Worm (Caenorhabditis elegans) whole organism, L1 larva: ENCODE data around the gene R05H10.3.

Source experiments
- C04F5.9 ChIP-seq: sonication (generic microtip); optimal IDR thresholded peaks from 2 replicates; lab custom pipeline; 2016; ENCODE audit warnings: missing genetic modification characterization, missing compliant biosample characterization
- C34B4.2 ChIP-seq: sonication (generic microtip); optimal IDR thresholded peaks from 2 replicates; lab custom pipeline; 2017; ENCODE audit warnings: mild to moderate bottlenecking, missing genetic modification characterization, missing compliant biosample characterization
- aha-1 ChIP-seq: fragments of 150-350 bp; optimal IDR thresholded peaks from 2 replicates; lab custom pipeline; 2014; ENCODE audit warnings: missing biosample characterization, missing genetic modification characterization
- aly-2 ChIP-seq: fragments of 150-350 bp; optimal IDR thresholded peaks from 2 replicates; lab custom pipeline; 2014; ENCODE audit warnings: missing biosample characterization, missing genetic modification characterization
- blmp-1 ChIP-seq: fragments of 150-350 bp; optimal IDR thresholded peaks from 2 replicates; lab custom pipeline; 2014; ENCODE audit warnings: missing biosample characterization, missing genetic modification characterization
- ceh-63 ChIP-seq: fragments of 200-800 bp; sonication (Bioruptor generic); optimal IDR thresholded peaks from 2 replicates; lab custom pipeline; 2018; ENCODE audit warnings: mild to moderate bottlenecking, missing genetic modification characterization, missing compliant biosample characterization
- ceh-8 ChIP-seq: fragments of 200-800 bp; sonication (Bioruptor generic); optimal IDR thresholded peaks from 2 replicates; lab custom pipeline; 2018; ENCODE audit warnings: mild to moderate bottlenecking, missing genetic modification characterization, moderate library complexity, missing compliant biosample characterization
- ceh-90 ChIP-seq: sonication (generic microtip); optimal IDR thresholded peaks from 2 replicates; lab custom pipeline; 2016; ENCODE audit warnings: missing genetic modification characterization, missing compliant biosample characterization
- dpl-1 ChIP-seq, 3 experiments: fragments of 150-350 bp in 2 of 3; sonication (generic microtip) in 1 of 3; optimal IDR thresholded peaks; 2 replicates each; lab custom pipeline; 2014 to 2017; ENCODE audit warnings: missing biosample characterization in 3 of 3, missing genetic modification characterization in 3 of 3, missing genetic modification reagents in 3 of 3
- dsc-1 ChIP-seq: sonication (generic microtip); optimal IDR thresholded peaks from 2 replicates; lab custom pipeline; 2016; ENCODE audit warnings: mild to moderate bottlenecking, missing genetic modification characterization, missing compliant biosample characterization
- efl-3 ChIP-seq: fragments of 200-800 bp; sonication (Bioruptor generic); optimal IDR thresholded peaks from 2 replicates; lab custom pipeline; 2018; ENCODE audit warnings: mild to moderate bottlenecking, missing genetic modification characterization, missing compliant biosample characterization
- egl-13 ChIP-seq: sonication (generic microtip); optimal IDR thresholded peaks from 2 replicates; lab custom pipeline; 2016; ENCODE audit warnings: missing genotype, missing genetic modification reagents, missing genetic modification characterization, missing compliant biosample characterization
- egl-27 ChIP-seq, 2 experiments: fragments of 150-350 bp in 1 of 2; sonication (generic microtip); optimal IDR thresholded peaks; 3 replicates each; lab custom pipeline; 2017 to 2018; ENCODE audit warnings: missing biosample characterization in 2 of 2, missing genetic modification characterization in 2 of 2, missing genetic modification reagents in 2 of 2
- elt-3 ChIP-seq, 6 experiments: fragments of 150-350 bp in 1 of 6; sonication (generic microtip); optimal IDR thresholded peaks; 2 replicates each; lab custom pipeline; 2017 to 2018; ENCODE audit warnings: missing biosample characterization in 6 of 6, missing genetic modification characterization in 6 of 6, inconsistent platforms in 1 of 6
- fkh-10 ChIP-seq: sonication (generic microtip); optimal IDR thresholded peaks from 2 replicates; lab custom pipeline; 2017; ENCODE audit warnings: missing biosample characterization, missing genetic modification reagents, missing genetic modification characterization
- fkh-4 ChIP-seq: sonication (generic microtip); optimal IDR thresholded peaks from 2 replicates; lab custom pipeline; 2016; ENCODE audit warnings: missing compliant biosample characterization, missing genetic modification characterization, borderline replicate concordance
- fos-1 ChIP-seq: fragments of 150-350 bp; optimal IDR thresholded peaks from 2 replicates; lab custom pipeline; 2014; ENCODE audit warnings: missing biosample characterization, missing genetic modification characterization
- hpl-2 ChIP-seq: fragments of 150-350 bp; optimal IDR thresholded peaks from 2 replicates; lab custom pipeline; 2014; ENCODE audit warnings: missing biosample characterization, missing genetic modification reagents, missing genetic modification characterization
- irx-1 ChIP-seq: sonication (generic microtip); optimal IDR thresholded peaks from 2 replicates; lab custom pipeline; 2016; ENCODE audit warnings: missing genetic modification characterization, missing compliant biosample characterization
- jun-1 ChIP-seq: fragments of 150-350 bp; optimal IDR thresholded peaks from 2 replicates; lab custom pipeline; 2014; ENCODE audit warnings: missing biosample characterization, missing genetic modification reagents, missing genetic modification characterization
- lin-13 ChIP-seq: fragments of 150-350 bp; optimal IDR thresholded peaks from 2 replicates; lab custom pipeline; 2014; ENCODE audit warnings: missing biosample characterization, missing genetic modification reagents, missing genetic modification characterization
- lin-14 ChIP-seq: fragments of 200-800 bp; sonication (Bioruptor generic); optimal IDR thresholded peaks from 2 replicates; lab custom pipeline; 2018; ENCODE audit warnings: mild to moderate bottlenecking, missing genetic modification characterization, moderate library complexity, missing compliant biosample characterization
- lin-15B ChIP-seq: fragments of 150-350 bp; sonication (generic microtip); optimal IDR thresholded peaks from 3 replicates; lab custom pipeline; 2014; ENCODE audit warnings: missing biosample characterization, missing genetic modification characterization
- lin-35 ChIP-seq, 2 experiments: fragments of 150-350 bp; optimal IDR thresholded peaks; 2 replicates each; lab custom pipeline; 2014; ENCODE audit warnings: missing biosample characterization in 2 of 2, missing genetic modification characterization in 2 of 2, missing genetic modification reagents in 2 of 2
- lir-3 ChIP-seq: sonication (generic microtip); optimal IDR thresholded peaks from 2 replicates; lab custom pipeline; 2016; ENCODE audit warnings: mild to moderate bottlenecking, missing genetic modification characterization, moderate library complexity, missing compliant biosample characterization; ENCODE audit not compliant: poor library complexity
- lsy-2 ChIP-seq, 2 experiments: fragments of 150-350 bp; optimal IDR thresholded peaks; 2 replicates each; lab custom pipeline; 2014; ENCODE audit warnings: missing biosample characterization in 2 of 2, missing genetic modification characterization in 2 of 2
- mab-9 ChIP-seq: fragments of 200-800 bp; sonication (Bioruptor generic); IDR thresholded peaks from 2 replicates; pipeline ENCODE4 v1.3.6; 2022; ENCODE audit warnings: missing genetic modification reagents, missing genetic modification characterization, missing compliant biosample characterization
- mdl-1 ChIP-seq, 2 experiments: fragments of 150-350 bp; optimal IDR thresholded peaks; 2 replicates each; lab custom pipeline; 2014 to 2017; ENCODE audit warnings: missing biosample characterization in 2 of 2, missing genetic modification characterization in 2 of 2, inconsistent platforms in 1 of 2
- mef-2 ChIP-seq: fragments of 150-350 bp; optimal IDR thresholded peaks from 2 replicates; lab custom pipeline; 2014; ENCODE audit warnings: missing biosample characterization, missing genetic modification characterization
- nhr-12 ChIP-seq: sonication (generic microtip); optimal IDR thresholded peaks from 2 replicates; lab custom pipeline; 2017; ENCODE audit warnings: missing biosample characterization, missing genetic modification characterization
- nhr-19 ChIP-seq: fragments of 200-800 bp; sonication (Bioruptor generic); conservative IDR thresholded peaks from 2 replicates; pipeline ENCODE4 v1.3.6; 2022; ENCODE audit warnings: missing genetic modification characterization, missing compliant biosample characterization
- nhr-20 ChIP-seq: sonication (generic microtip); optimal IDR thresholded peaks from 2 replicates; lab custom pipeline; 2016; ENCODE audit warnings: mild to moderate bottlenecking, missing genetic modification characterization, missing compliant biosample characterization
- nhr-237 ChIP-seq: fragments of 150-350 bp; optimal IDR thresholded peaks from 2 replicates; lab custom pipeline; 2014; ENCODE audit warnings: missing biosample characterization, missing genetic modification characterization
- nhr-47 ChIP-seq: sonication (generic microtip); optimal IDR thresholded peaks from 2 replicates; lab custom pipeline; 2016; ENCODE audit warnings: mild to moderate bottlenecking, missing genetic modification characterization, moderate library complexity, missing compliant biosample characterization
- nhr-71 ChIP-seq: sonication (generic microtip); optimal IDR thresholded peaks from 2 replicates; lab custom pipeline; 2016; ENCODE audit warnings: mild to moderate bottlenecking, missing genetic modification characterization, moderate library complexity, missing compliant biosample characterization
- nhr-77 ChIP-seq: fragments of 150-350 bp; optimal IDR thresholded peaks from 2 replicates; lab custom pipeline; 2014; ENCODE audit warnings: missing biosample characterization, missing genetic modification characterization
- nhr-85 ChIP-seq: sonication (generic microtip); peaks from one replicate; lab custom pipeline; 2016; ENCODE audit warnings: missing genetic modification characterization, inconsistent platforms, missing compliant biosample characterization
- nhr-90 ChIP-seq: sonication (generic microtip); optimal IDR thresholded peaks from 2 replicates; lab custom pipeline; 2016; ENCODE audit warnings: mild to moderate bottlenecking, missing genetic modification characterization, missing compliant biosample characterization; ENCODE audit not compliant: poor library complexity
- pax-3 ChIP-seq: fragments of 200-800 bp; sonication (Bioruptor generic); optimal IDR thresholded peaks from 2 replicates; lab custom pipeline; 2018; ENCODE audit warnings: mild to moderate bottlenecking, missing genetic modification characterization, moderate library complexity, missing compliant biosample characterization
- rnt-1 ChIP-seq: sonication (generic microtip); optimal IDR thresholded peaks from 2 replicates; lab custom pipeline; 2016; ENCODE audit warnings: mild to moderate bottlenecking, missing genetic modification characterization, moderate library complexity, missing compliant biosample characterization
- snpc-4 ChIP-seq: fragments of 150-350 bp; optimal IDR thresholded peaks from 2 replicates; lab custom pipeline; 2014; ENCODE audit warnings: missing biosample characterization, missing genetic modification characterization
- snu-23 ChIP-seq: sonication (generic microtip); optimal IDR thresholded peaks from 2 replicates; lab custom pipeline; 2016; ENCODE audit warnings: missing genetic modification characterization, missing compliant biosample characterization
- sox-4 ChIP-seq: sonication (generic microtip); optimal IDR thresholded peaks from 2 replicates; lab custom pipeline; 2016; ENCODE audit warnings: missing genetic modification characterization, missing compliant biosample characterization
- sup-37 ChIP-seq: fragments of 200-800 bp; sonication (Bioruptor generic); optimal IDR thresholded peaks from 2 replicates; lab custom pipeline; 2018; ENCODE audit warnings: mild to moderate bottlenecking, missing genetic modification characterization, missing compliant biosample characterization
- tbx-2 ChIP-seq: sonication (generic microtip); optimal IDR thresholded peaks from 2 replicates; lab custom pipeline; 2016; ENCODE audit warnings: missing genetic modification characterization, missing compliant biosample characterization
- unc-130 ChIP-seq: fragments of 150-350 bp; optimal IDR thresholded peaks from 2 replicates; lab custom pipeline; 2017; ENCODE audit warnings: missing biosample characterization, missing genetic modification characterization, inconsistent platforms
- unc-98 ChIP-seq: fragments of 200-800 bp; sonication (Bioruptor generic); IDR thresholded peaks from 2 replicates; pipeline ENCODE4 v1.3.6; 2022; ENCODE audit warnings: missing genetic modification characterization, missing compliant biosample characterization
- zip-4 ChIP-seq: fragments of 200-800 bp; sonication (Bioruptor generic); optimal IDR thresholded peaks from 2 replicates; lab custom pipeline; 2018; ENCODE audit warnings: mild to moderate bottlenecking, missing genetic modification characterization, moderate library complexity, missing compliant biosample characterization
- ztf-11 ChIP-seq, 2 experiments: sonication (generic microtip); optimal IDR thresholded peaks; 2 replicates each; lab custom pipeline; 2016 to 2017; ENCODE audit warnings: missing genetic modification characterization in 2 of 2, missing biosample characterization in 1 of 2, missing compliant biosample characterization in 1 of 2
- ztf-4 ChIP-seq: fragments of 150-350 bp; optimal IDR thresholded peaks from 2 replicates; lab custom pipeline; 2014; ENCODE audit warnings: missing biosample characterization, missing genetic modification characterization

Gene R05H10.3

DNA sequence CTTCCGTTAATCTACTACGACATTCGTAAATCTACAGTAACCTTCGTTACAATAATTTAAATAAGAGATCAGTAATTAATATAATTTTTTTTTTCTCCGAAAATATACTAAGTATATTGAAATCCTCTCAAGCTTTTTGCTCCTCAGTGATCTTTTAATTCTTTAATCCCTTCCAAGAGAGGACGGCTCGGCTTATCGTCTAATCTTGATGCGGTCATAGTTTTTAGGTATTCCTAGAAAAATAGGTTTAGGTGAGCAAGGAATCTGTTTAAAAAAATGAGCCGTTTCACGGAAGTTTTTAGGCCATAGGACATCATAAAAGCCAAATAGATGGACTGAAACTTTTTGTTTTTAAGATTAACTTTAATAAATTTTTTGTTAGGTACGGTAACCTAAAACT, 37.7 kb upstream of the R05H10.3 start:
- peak; percentile 29 for TF ChIP-seq fkh-4
- no peak for TF ChIP-seq unc-98 (GFP tag; lab: Robert Waterston, UW)
- TF ChIP-seq egl-13 (tag; lab: Kevin White, UChicago), result peak; percentile 42
- no peak for TF ChIP-seq lin-15B (tag; lab: Kevin White, UChicago)
- no peak for TF ChIP-seq rnt-1 (tag; lab: Kevin White, UChicago)
- TF ChIP-seq efl-3 (GFP tag; lab: Kevin White, UChicago), result no peak
- no peak for TF ChIP-seq sup-37 (GFP tag; lab: Kevin White, UChicago)
- peak; percentile 28 for TF ChIP-seq sox-4 (tag; lab: Kevin White, UChicago)
- no peak for TF ChIP-seq nhr-12 (tag; lab: Kevin White, UChicago)
- TF ChIP-seq pax-3 (tag; lab: Kevin White, UChicago), result peak; percentile 6
- peak; percentile 94 for TF ChIP-seq dsc-1 (tag; lab: Kevin White, UChicago)
- TF ChIP-seq nhr-47 (tag; lab: Kevin White, UChicago), result peak; percentile 36
- no peak for TF ChIP-seq ceh-8 (GFP tag; lab: Kevin White, UChicago)
- no peak for TF ChIP-seq lir-3
- TF ChIP-seq nhr-71, result peak; percentile 12

DNA sequence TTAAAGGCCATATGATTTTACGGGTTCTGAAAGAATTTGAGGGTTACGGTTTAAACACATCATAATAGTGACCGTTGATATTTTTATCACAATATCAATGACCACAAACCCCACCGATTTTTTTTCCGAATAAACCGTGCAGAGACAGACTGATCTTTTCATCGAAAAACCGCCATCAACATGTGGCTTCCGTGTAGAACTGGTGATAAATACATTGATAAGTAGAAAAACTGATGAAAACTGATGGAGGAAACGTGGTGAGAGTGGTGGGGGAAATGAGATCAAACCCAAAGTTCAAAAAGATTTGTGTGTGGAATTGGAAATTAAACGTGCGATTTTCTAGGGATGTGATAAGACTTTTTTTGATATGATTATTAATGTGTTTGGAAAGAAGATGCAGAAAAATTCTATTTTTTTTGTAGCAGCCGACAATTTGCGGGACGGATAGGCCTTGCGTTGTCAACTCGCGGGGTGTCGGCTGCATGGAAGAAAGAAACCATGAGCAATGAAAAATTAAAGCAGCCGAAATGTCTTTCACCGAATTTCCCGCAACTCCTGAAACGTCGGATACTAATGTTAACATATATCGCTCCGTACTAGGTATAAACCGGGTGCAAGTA, 31.0 kb upstream of the R05H10.3 start:
- TF ChIP-seq snu-23 (GFP tag; lab: Kevin White, UChicago), result peak; percentile 13
- no peak for TF ChIP-seq ceh-90 (tag; lab: Kevin White, UChicago)
- no peak for TF ChIP-seq C34B4.2 (tag; lab: Kevin White, UChicago)
- TF ChIP-seq nhr-90, result peak; percentile 44
- TF ChIP-seq dpl-1 (GFP tag; optimal IDR thresholded peaks at IDR 0.05; lab: Kevin White, UChicago), result no peak
- no peak for TF ChIP-seq mef-2
- TF ChIP-seq snpc-4 (tag; lab: Kevin White, UChicago), result peak; percentile 9
- TF ChIP-seq irx-1 (tag; lab: Kevin White, UChicago), result no peak
- no peak for TF ChIP-seq fkh-10 (GFP tag; lab: Kevin White, UChicago)
- peak; percentile 24 for TF ChIP-seq tbx-2
- peak in 1 of 2 experiments; percentile 31 for TF ChIP-seq lin-35 (GFP tag; optimal IDR thresholded peaks at IDR 0.05; lab: Kevin White, UChicago)
- no peak for TF ChIP-seq sox-4 (tag; lab: Kevin White, UChicago)
- no peak for TF ChIP-seq fkh-4
- TF ChIP-seq lsy-2 (tag; optimal IDR thresholded peaks at IDR 0.05; lab: Kevin White, UChicago), result no peak
- no peak for TF ChIP-seq hpl-2 (GFP tag; lab: Kevin White, UChicago)
- no peak for TF ChIP-seq ztf-11 (tag; optimal IDR thresholded peaks at IDR 0.05; lab: Kevin White, UChicago)
- TF ChIP-seq nhr-77 (tag; lab: Kevin White, UChicago), result no peak
- no peak for TF ChIP-seq ztf-4 (tag; lab: Kevin White, UChicago)
- TF ChIP-seq nhr-237, result no peak
- no peak for TF ChIP-seq zip-4 (GFP tag; lab: Kevin White, UChicago)
- no peak for TF ChIP-seq ceh-8 (GFP tag; lab: Kevin White, UChicago)
- TF ChIP-seq C04F5.9 (tag; lab: Kevin White, UChicago), result no peak
- TF ChIP-seq fos-1, result no peak
- no peak for TF ChIP-seq egl-27 (tag; optimal IDR thresholded peaks at IDR 0.05; lab: Kevin White, UChicago)
- TF ChIP-seq elt-3 (tag; optimal IDR thresholded peaks at IDR 0.05; lab: Kevin White, UChicago), result peak in 2 of 6 experiments; percentile 6 to 34
- peak; percentile 67 for TF ChIP-seq blmp-1 (tag; lab: Kevin White, UChicago)
- no peak for TF ChIP-seq aha-1 (tag; lab: Kevin White, UChicago)
- TF ChIP-seq lin-13 (GFP tag; lab: Kevin White, UChicago), result no peak
- TF ChIP-seq nhr-85, result peak; percentile 77
- no peak for TF ChIP-seq jun-1 (tag; lab: Kevin White, UChicago)
- peak; percentile 57 for TF ChIP-seq lin-14 (GFP tag; lab: Kevin White, UChicago)
- TF ChIP-seq aly-2 (tag; lab: Kevin White, UChicago), result no peak
- TF ChIP-seq nhr-20, result peak; percentile 60
- no peak for TF ChIP-seq nhr-19 (GFP tag; lab: Robert Waterston, UW)
- TF ChIP-seq mab-9 (GFP tag; lab: Robert Waterston, UW), result no peak
- TF ChIP-seq unc-130 (tag; lab: Kevin White, UChicago), result no peak
- TF ChIP-seq mdl-1 (tag; optimal IDR thresholded peaks at IDR 0.05; lab: Kevin White, UChicago), result peak in 1 of 2 experiments; percentile 5
- TF ChIP-seq ceh-63, result no peak
- TF ChIP-seq nhr-71, result peak; percentile 38
- no peak for TF ChIP-seq pax-3 (tag; lab: Kevin White, UChicago)
